Worm (Caenorhabditis elegans) whole organism, L3 larva: ENCODE results near the gene B0457.6.

ENCODE experiments used
- egl-27 ChIP-seq: sonication (generic microtip); optimal IDR thresholded peaks from 4 replicates; lab custom pipeline; 2017; ENCODE audit warnings: missing biosample characterization, missing genetic modification reagents, missing genetic modification characterization
- fkh-10 ChIP-seq: sonication (generic microtip); optimal IDR thresholded peaks from 2 replicates; lab custom pipeline; 2017; ENCODE audit warnings: missing biosample characterization, missing genetic modification reagents, missing genetic modification characterization
- jun-1 ChIP-seq: fragments of 150-350 bp; optimal IDR thresholded peaks from 2 replicates; lab custom pipeline; 2014; ENCODE audit warnings: missing biosample characterization, missing genetic modification reagents, missing genetic modification characterization
- nhr-23 ChIP-seq: fragments of 150-350 bp; optimal IDR thresholded peaks from 2 replicates; lab custom pipeline; 2014; ENCODE audit warnings: missing biosample characterization, missing genetic modification reagents, missing genetic modification characterization
- nhr-28 ChIP-seq: fragments of 150-350 bp; optimal IDR thresholded peaks from 2 replicates; lab custom pipeline; 2014; ENCODE audit warnings: missing biosample characterization, missing genetic modification characterization
- skn-1 ChIP-seq: fragments of 150-350 bp; optimal IDR thresholded peaks from 2 replicates; lab custom pipeline; 2014; ENCODE audit warnings: missing biosample characterization, missing genetic modification characterization
- snpc-4 ChIP-seq: fragments of 150-350 bp; optimal IDR thresholded peaks from 2 replicates; lab custom pipeline; 2014; ENCODE audit warnings: missing biosample characterization, missing genetic modification characterization
- ztf-4 ChIP-seq: fragments of 150-350 bp; optimal IDR thresholded peaks from 2 replicates; lab custom pipeline; 2014; ENCODE audit warnings: missing biosample characterization, missing genetic modification characterization

- TF ChIP-seq nhr-23 (tag; lab: Kevin White, UChicago) = no peak
- TF ChIP-seq snpc-4 (tag; lab: Kevin White, UChicago) = no peak
- TF ChIP-seq fkh-10 (GFP tag; lab: Kevin White, UChicago) = no peak
- no peak for TF ChIP-seq ztf-4 (tag; lab: Kevin White, UChicago)
- TF ChIP-seq nhr-28 (tag; lab: Kevin White, UChicago) = no peak
- TF ChIP-seq egl-27 = no peak
- no peak for TF ChIP-seq skn-1 (tag; lab: Kevin White, UChicago)
- TF ChIP-seq jun-1 (tag; lab: Kevin White, UChicago) = no peak
Measured at ce11 chrII:8951270-8951669, 29.0 kb downstream of the B0457.6 start.
